Comparison of ENCODE assay signal across 1 fruit fly cellular context in the genomic region with DNA sequence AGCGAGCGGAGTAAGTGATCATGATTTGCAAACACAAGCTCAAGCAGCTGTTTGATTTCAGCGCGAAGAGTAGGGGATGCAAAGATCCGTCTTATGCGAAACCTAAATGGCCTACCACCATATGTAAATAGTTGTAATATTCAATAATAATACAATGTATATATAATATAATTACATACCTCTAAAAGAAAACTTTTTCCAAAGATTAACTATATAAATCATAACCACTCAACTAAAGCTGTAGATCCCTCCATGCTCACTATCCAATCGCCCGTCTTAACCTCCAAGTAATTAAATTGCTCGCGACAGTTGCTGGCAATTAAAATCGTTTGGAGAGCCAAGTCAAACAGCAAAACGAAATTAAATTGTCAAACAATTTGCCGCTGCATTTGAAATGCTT.
A peak's percentile ranks its signal among the peaks of the same experiment; 100 is the strongest.
TF ChIP-seq lines count a peak whose summit lies in the region.

No protein-coding gene starts in this region.

TF ChIP-seq in whole organism, embryonic, 481 proteins besides CTCF, POLR2A, EP300 and RAD21 (continued from another document and continues in another):
- TF ChIP-seq CG12155 (GFP tag; optimal IDR thresholded peaks at IDR 0.05; lab: Kevin White, UChicago) = peak; percentile 74
- TF ChIP-seq H15 (GFP tag; IDR thresholded peaks at IDR 0.05; lab: Robert Waterston, UW) = peak; percentile 73; the same call in 2 of the 3 replicates
- TF ChIP-seq CG31441 (GFP tag; IDR thresholded peaks at IDR 0.05; lab: Robert Waterston, UW) = peak; percentile 83
- 0 out of 2 replicates have a peak, but pooled peaks have one; percentile 20 for TF ChIP-seq Lim3 (GFP tag; IDR thresholded peaks at IDR 0.05; lab: Robert Waterston, UW)
- peak in 1 of 2 experiments; percentile 2 for TF ChIP-seq Hr78 (GFP tag; optimal IDR thresholded peaks at IDR 0.05; lab: Kevin White, UChicago)
- TF ChIP-seq ham (GFP tag; IDR thresholded peaks at IDR 0.05; lab: Robert Waterston, UW) = no peak
- no peak for TF ChIP-seq CG1647 (GFP tag; optimal IDR thresholded peaks at IDR 0.05; lab: Kevin White, UChicago)
- TF ChIP-seq CG17328 (GFP tag; IDR thresholded peaks at IDR 0.05; lab: Robert Waterston, UW) = peak; percentile 64
- TF ChIP-seq Ets97D (GFP tag; optimal IDR thresholded peaks at IDR 0.05; lab: Kevin White, UChicago) = no peak
- peak; percentile 32 for TF ChIP-seq onecut (GFP tag; IDR thresholded peaks at IDR 0.05; lab: Robert Waterston, UW)
- TF ChIP-seq CG4404 (GFP tag; IDR thresholded peaks at IDR 0.05; lab: Robert Waterston, UW) = peak; percentile 53; the same call in 1 of the 2 replicates
- no peak for TF ChIP-seq otp (GFP tag; IDR thresholded peaks at IDR 0.05; lab: Robert Waterston, UW)
- peak; percentile 56; the same call in 2 of the 4 replicates for TF ChIP-seq Gug (GFP tag; IDR thresholded peaks at IDR 0.05; lab: Robert Waterston, UW)
- peak; percentile 84 for TF ChIP-seq dmrt99B (tag; optimal IDR thresholded peaks at IDR 0.05; lab: Kevin White, UChicago)
- TF ChIP-seq kay (GFP tag; optimal IDR thresholded peaks at IDR 0.05; lab: Kevin White, UChicago) = peak; percentile 47
- peak; percentile 49 for TF ChIP-seq run (tag; optimal IDR thresholded peaks at IDR 0.05; lab: Kevin White, UChicago)
- TF ChIP-seq CG1233 (GFP tag; optimal IDR thresholded peaks at IDR 0.05; lab: Kevin White, UChicago) = peak; percentile 68
- TF ChIP-seq Blimp-1 (GFP tag; optimal IDR thresholded peaks at IDR 0.05; lab: Kevin White, UChicago) = peak; percentile 31
- TF ChIP-seq lov (optimal IDR thresholded peaks at IDR 0.05; lab: Kevin White, UChicago) = no peak
- TF ChIP-seq lov (GFP tag; IDR thresholded peaks at IDR 0.05; lab: Robert Waterston, UW) = no peak
- TF ChIP-seq YL-1 (GFP tag; optimal IDR thresholded peaks at IDR 0.05; lab: Kevin White, UChicago) = no peak
- TF ChIP-seq slbo (GFP tag; IDR thresholded peaks at IDR 0.05; lab: Robert Waterston, UW) = peak; percentile 90
- TF ChIP-seq CG30403 (GFP tag; optimal IDR thresholded peaks at IDR 0.05; lab: Kevin White, UChicago) = peak; percentile 78
- peak; percentile 52; the same call in 1 of the 3 replicates for TF ChIP-seq Optix (GFP tag; IDR thresholded peaks at IDR 0.05; lab: Robert Waterston, UW)
- TF ChIP-seq Spps (tag; optimal IDR thresholded peaks at IDR 0.05; lab: Kevin White, UChicago) = no peak
- peak; percentile 83 for TF ChIP-seq Oli (tag; optimal IDR thresholded peaks at IDR 0.05; lab: Kevin White, UChicago)
- peak; percentile 12 for TF ChIP-seq HLH54F (GFP tag; optimal IDR thresholded peaks at IDR 0.05; lab: Kevin White, UChicago)
- TF ChIP-seq CG12219 (GFP tag; optimal IDR thresholded peaks at IDR 0.05; lab: Kevin White, UChicago) = peak; percentile 28
- TF ChIP-seq CG7928 (GFP tag; optimal IDR thresholded peaks at IDR 0.05; lab: Kevin White, UChicago) = peak; percentile 22
- no peak for TF ChIP-seq MESR4 (GFP tag; optimal IDR thresholded peaks at IDR 0.05; lab: Kevin White, UChicago)
- no peak for TF ChIP-seq knrl (GFP tag; IDR thresholded peaks at IDR 0.05; lab: Robert Waterston, UW; ENCODE audit: partially characterized antibody)
- peak; percentile 73 for TF ChIP-seq CG4730 (GFP tag; IDR thresholded peaks at IDR 0.05; lab: Robert Waterston, UW)
- peak; percentile 83 for TF ChIP-seq Atf6 (GFP tag; IDR thresholded peaks at IDR 0.05; lab: Robert Waterston, UW)
- no peak for TF ChIP-seq CG7963 (GFP tag; IDR thresholded peaks at IDR 0.05; lab: Robert Waterston, UW; ENCODE audit: partially characterized antibody)
- TF ChIP-seq Dbx (GFP tag; IDR thresholded peaks at IDR 0.05; lab: Robert Waterston, UW) = peak; percentile 81
- TF ChIP-seq CG8765 (GFP tag; IDR thresholded peaks at IDR 0.05; lab: Robert Waterston, UW) = no peak; the same call in 1 of the 2 replicates
- TF ChIP-seq Dek (tag; optimal IDR thresholded peaks at IDR 0.05; lab: Kevin White, UChicago) = peak; percentile 84
- no peak for TF ChIP-seq repo (GFP tag; optimal IDR thresholded peaks at IDR 0.05; lab: Kevin White, UChicago)
- TF ChIP-seq Atf3 (GFP tag; optimal IDR thresholded peaks at IDR 0.05; lab: Kevin White, UChicago) = no peak
- TF ChIP-seq TFAM (GFP tag; optimal IDR thresholded peaks at IDR 0.05; lab: Kevin White, UChicago) = no peak
- TF ChIP-seq Oaz (GFP tag; IDR thresholded peaks at IDR 0.05; lab: Robert Waterston, UW) = peak; percentile 51; the same call in 1 of the 2 replicates
- TF ChIP-seq Opbp (GFP tag; IDR thresholded peaks at IDR 0.05; lab: Robert Waterston, UW; ENCODE audit: partially characterized antibody) = no peak
- TF ChIP-seq CG34224 (GFP tag; IDR thresholded peaks at IDR 0.05; lab: Robert Waterston, UW; ENCODE audit: partially characterized antibody) = no peak
- peak; percentile 63 for TF ChIP-seq ssp (GFP tag; IDR thresholded peaks at IDR 0.05; lab: Robert Waterston, UW)
- TF ChIP-seq CG9932 (GFP tag; IDR thresholded peaks at IDR 0.05; lab: Robert Waterston, UW) = peak; percentile 81
- TF ChIP-seq CG3407 (GFP tag; optimal IDR thresholded peaks at IDR 0.05; lab: Kevin White, UChicago) = no peak
- TF ChIP-seq grau (tag; optimal IDR thresholded peaks at IDR 0.05; lab: Kevin White, UChicago) = peak; percentile 81
- no peak for TF ChIP-seq sd (tag; optimal IDR thresholded peaks at IDR 0.05; lab: Kevin White, UChicago)
- TF ChIP-seq CG9876 (GFP tag; optimal IDR thresholded peaks at IDR 0.05; lab: Kevin White, UChicago) = no peak
- peak; percentile 62 for TF ChIP-seq caup (GFP tag; optimal IDR thresholded peaks at IDR 0.05; lab: Kevin White, UChicago; ENCODE audit: severe bottlenecking)
- peak; percentile 68 for TF ChIP-seq CG18262 (tag; optimal IDR thresholded peaks at IDR 0.05; lab: Kevin White, UChicago)
- no peak for TF ChIP-seq CG18476 (GFP tag; optimal IDR thresholded peaks at IDR 0.05; lab: Kevin White, UChicago)
- peak; percentile 88 for TF ChIP-seq al (GFP tag; IDR thresholded peaks at IDR 0.05; lab: Robert Waterston, UW)
- TF ChIP-seq CG5180 (GFP tag; optimal IDR thresholded peaks at IDR 0.05; lab: Kevin White, UChicago) = no peak
- TF ChIP-seq Awh (GFP tag; IDR thresholded peaks at IDR 0.05; lab: Robert Waterston, UW) = peak; percentile 38; the same call in 1 of the 2 replicates
- peak; percentile 80 for TF ChIP-seq HHEX (GFP tag; optimal IDR thresholded peaks at IDR 0.05; lab: Kevin White, UChicago)
- TF ChIP-seq CG32772 (GFP tag; IDR thresholded peaks at IDR 0.05; lab: Robert Waterston, UW) = peak; percentile 26; the same call in 1 of the 2 replicates
- TF ChIP-seq CG9215 (GFP tag; IDR thresholded peaks at IDR 0.05; lab: Robert Waterston, UW) = peak; percentile 74
- peak; percentile 2 for TF ChIP-seq CG8359 (GFP tag; optimal IDR thresholded peaks at IDR 0.05; lab: Kevin White, UChicago; ENCODE audit: borderline replicate concordance)
- peak; percentile 47 for TF ChIP-seq tin (GFP tag; optimal IDR thresholded peaks at IDR 0.05; lab: Kevin White, UChicago)
- TF ChIP-seq CG18764 (GFP tag; optimal IDR thresholded peaks at IDR 0.05; lab: Kevin White, UChicago) = peak; percentile 19
- peak; percentile 55; the same call in 1 of the 2 replicates for TF ChIP-seq CG16779 (GFP tag; IDR thresholded peaks at IDR 0.05; lab: Robert Waterston, UW)
- no peak; the same call in 1 of the 2 replicates for TF ChIP-seq rib (GFP tag; IDR thresholded peaks at IDR 0.05; lab: Robert Waterston, UW)
- peak; percentile 70 for TF ChIP-seq CG17612 (GFP tag; IDR thresholded peaks at IDR 0.05; lab: Robert Waterston, UW)
- no peak for TF ChIP-seq sens (GFP tag; lab: Kevin White, UChicago)
- no peak for TF ChIP-seq slou (GFP tag; optimal IDR thresholded peaks at IDR 0.05; lab: Kevin White, UChicago)
- TF ChIP-seq CG8089 (GFP tag; optimal IDR thresholded peaks at IDR 0.05; lab: Kevin White, UChicago) = no peak
- TF ChIP-seq CG34422 (GFP tag; IDR thresholded peaks at IDR 0.05; lab: Robert Waterston, UW) = peak; percentile 83
- TF ChIP-seq CHES-1-like (GFP tag; optimal IDR thresholded peaks at IDR 0.05; lab: Kevin White, UChicago) = no peak
- no peak for TF ChIP-seq Dip3 (GFP tag; optimal IDR thresholded peaks at IDR 0.05; lab: Kevin White, UChicago)
- no peak for TF ChIP-seq Dp (GFP tag; optimal IDR thresholded peaks at IDR 0.05; lab: Kevin White, UChicago)
- peak; percentile 75 for TF ChIP-seq fd96Cb (tag; optimal IDR thresholded peaks at IDR 0.05; lab: Kevin White, UChicago)
- TF ChIP-seq Myb (GFP tag; optimal IDR thresholded peaks at IDR 0.05; lab: Kevin White, UChicago) = no peak
- no peak for TF ChIP-seq CG13624 (GFP tag; optimal IDR thresholded peaks at IDR 0.05; lab: Kevin White, UChicago)
- TF ChIP-seq stwl (tag; optimal IDR thresholded peaks at IDR 0.05; lab: Kevin White, UChicago) = no peak
- TF ChIP-seq CG11456 (GFP tag; IDR thresholded peaks at IDR 0.05; lab: Robert Waterston, UW) = peak; percentile 81
- no peak for TF ChIP-seq tx (GFP tag; optimal IDR thresholded peaks at IDR 0.05; lab: Kevin White, UChicago)
- TF ChIP-seq CG7987 (GFP tag; optimal IDR thresholded peaks at IDR 0.05; lab: Kevin White, UChicago) = no peak
- no peak for TF ChIP-seq CG15601 (tag; optimal IDR thresholded peaks at IDR 0.05; lab: Kevin White, UChicago)
- peak; percentile 27 for TF ChIP-seq Hsf (GFP tag; optimal IDR thresholded peaks at IDR 0.05; lab: Kevin White, UChicago)
- peak; percentile 77 for TF ChIP-seq unpg (GFP tag; optimal IDR thresholded peaks at IDR 0.05; lab: Kevin White, UChicago)
- TF ChIP-seq sug (tag; optimal IDR thresholded peaks at IDR 0.05; lab: Kevin White, UChicago) = no peak
- TF ChIP-seq CG10209 (GFP tag; optimal IDR thresholded peaks at IDR 0.05; lab: Kevin White, UChicago) = peak; percentile 82
- TF ChIP-seq CG2875 (GFP tag; optimal IDR thresholded peaks at IDR 0.05; lab: Kevin White, UChicago) = peak; percentile 4
- no peak; the same call in 1 of the 3 replicates for TF ChIP-seq Mrtf (GFP tag; IDR thresholded peaks at IDR 0.05; lab: Robert Waterston, UW)
- no peak for TF ChIP-seq lola (GFP tag; optimal IDR thresholded peaks at IDR 0.05; lab: Kevin White, UChicago)
- TF ChIP-seq nom (GFP tag; optimal IDR thresholded peaks at IDR 0.05; lab: Kevin White, UChicago) = peak; percentile 18
- TF ChIP-seq CG13287 (GFP tag; IDR thresholded peaks at IDR 0.05; lab: Robert Waterston, UW; ENCODE audit: partially characterized antibody) = no peak
- TF ChIP-seq Bteb2 (GFP tag; optimal IDR thresholded peaks at IDR 0.05; lab: Kevin White, UChicago) = no peak
- TF ChIP-seq jigr1 (GFP tag; IDR thresholded peaks at IDR 0.05; lab: Robert Waterston, UW) = 0 out of 3 replicates have a peak, but pooled peaks have one; percentile 35
- peak; percentile 89 for TF ChIP-seq gem (tag; optimal IDR thresholded peaks at IDR 0.05; lab: Kevin White, UChicago)
- TF ChIP-seq CG10543 (GFP tag; optimal IDR thresholded peaks at IDR 0.05; lab: Kevin White, UChicago) = no peak
- peak; percentile 49 for TF ChIP-seq CG13775 (GFP tag; optimal IDR thresholded peaks at IDR 0.05; lab: Kevin White, UChicago)
- peak in 1 of 2 experiments; percentile 13 for TF ChIP-seq Eip74EF (GFP tag; optimal IDR thresholded peaks at IDR 0.05; lab: Kevin White, UChicago)
- peak; percentile 43 for TF ChIP-seq CG4820 (GFP tag; optimal IDR thresholded peaks at IDR 0.05; lab: Kevin White, UChicago)
- TF ChIP-seq Sox102F (GFP tag; optimal IDR thresholded peaks at IDR 0.05; lab: Kevin White, UChicago) = peak; percentile 80
- no peak for TF ChIP-seq her (GFP tag; optimal IDR thresholded peaks at IDR 0.05; lab: Kevin White, UChicago)
- peak; percentile 46 for TF ChIP-seq CG6765 (GFP tag; optimal IDR thresholded peaks at IDR 0.05; lab: Kevin White, UChicago)
- peak; percentile 51 for TF ChIP-seq CG10267 (tag; optimal IDR thresholded peaks at IDR 0.05; lab: Kevin White, UChicago)
- peak; percentile 63 for TF ChIP-seq CG10654 (GFP tag; optimal IDR thresholded peaks at IDR 0.05; lab: Kevin White, UChicago)
- no peak for TF ChIP-seq fd102C (GFP tag; optimal IDR thresholded peaks at IDR 0.05; lab: Kevin White, UChicago)
- TF ChIP-seq Sry-δ (GFP tag; optimal IDR thresholded peaks at IDR 0.05; lab: Kevin White, UChicago) = no peak
- no peak for TF ChIP-seq Jarid2 (GFP tag; optimal IDR thresholded peaks at IDR 0.05; lab: Kevin White, UChicago)
- no peak for TF ChIP-seq CG9609 (GFP tag; optimal IDR thresholded peaks at IDR 0.05; lab: Kevin White, UChicago)
- TF ChIP-seq HLH3B (GFP tag; IDR thresholded peaks at IDR 0.05; lab: Robert Waterston, UW) = peak; percentile 76
- no peak for TF ChIP-seq CG15073 (GFP tag; optimal IDR thresholded peaks at IDR 0.05; lab: Kevin White, UChicago)
- no peak for TF ChIP-seq CG17912 (GFP tag; optimal IDR thresholded peaks at IDR 0.05; lab: Kevin White, UChicago)
- TF ChIP-seq Hr51 (GFP tag; optimal IDR thresholded peaks at IDR 0.05; lab: Kevin White, UChicago) = peak; percentile 1 to 87
- TF ChIP-seq Lhr (GFP tag; optimal IDR thresholded peaks at IDR 0.05; lab: Kevin White, UChicago) = no peak
- TF ChIP-seq dimm (GFP tag; IDR thresholded peaks at IDR 0.05; lab: Robert Waterston, UW) = 0 out of 2 replicates have a peak, but pooled peaks have one; percentile 16
- TF ChIP-seq CG7372 (GFP tag; IDR thresholded peaks at IDR 0.05; lab: Robert Waterston, UW) = peak; percentile 69
- no peak for TF ChIP-seq CG33557 (GFP tag; optimal IDR thresholded peaks at IDR 0.05; lab: Kevin White, UChicago)
- TF ChIP-seq so (GFP tag; IDR thresholded peaks at IDR 0.05; lab: Robert Waterston, UW) = peak; percentile 63; the same call in 1 of the 3 replicates
- TF ChIP-seq CG17359 (tag; optimal IDR thresholded peaks at IDR 0.05; lab: Kevin White, UChicago) = peak; percentile 74
- peak; percentile 57; the same call in 1 of the 3 replicates for TF ChIP-seq zfh1 (GFP tag; IDR thresholded peaks at IDR 0.05; lab: Robert Waterston, UW)
- no peak for TF ChIP-seq nau (GFP tag; optimal IDR thresholded peaks at IDR 0.05; lab: Kevin White, UChicago)
- no peak for TF ChIP-seq Ets65A (GFP tag; lab: Kevin White, UChicago)
- TF ChIP-seq Hr39 (optimal IDR thresholded peaks at IDR 0.05; lab: Kevin White, UChicago) = no peak
- TF ChIP-seq CG10147 (GFP tag; optimal IDR thresholded peaks at IDR 0.05; lab: Kevin White, UChicago) = peak; percentile 70
- TF ChIP-seq cg (GFP tag; optimal IDR thresholded peaks at IDR 0.05; lab: Kevin White, UChicago) = no peak
- TF ChIP-seq pfk (GFP tag; optimal IDR thresholded peaks at IDR 0.05; lab: Kevin White, UChicago) = no peak
- TF ChIP-seq bigmax (GFP tag; optimal IDR thresholded peaks at IDR 0.05; lab: Kevin White, UChicago) = no peak
- no peak for TF ChIP-seq CG14965 (GFP tag; optimal IDR thresholded peaks at IDR 0.05; lab: Kevin White, UChicago; ENCODE audit: borderline replicate concordance)
- TF ChIP-seq CG14710 (tag; optimal IDR thresholded peaks at IDR 0.05; lab: Kevin White, UChicago) = peak; percentile 17
- peak; percentile 65; the same call in 1 of the 2 replicates for TF ChIP-seq vvl (GFP tag; IDR thresholded peaks at IDR 0.05; lab: Robert Waterston, UW)
- TF ChIP-seq crp (GFP tag; optimal IDR thresholded peaks at IDR 0.05; lab: Kevin White, UChicago) = peak in 1 of 2 experiments; percentile 23
